Fruit fly (Drosophila melanogaster): ENCODE results near the gene CG31954.

Gene CG31954

dm6 chr2L:3534227-3534842 is 24.4 kb upstream of the CG31954 start (continued):
- peak; percentile 16 for TF ChIP-seq CG8944 (GFP tag; optimal IDR thresholded peaks at IDR 0.05)
- peak; percentile 36 for TF ChIP-seq CG8924 (tag; optimal IDR thresholded peaks at IDR 0.05)
- no peak for TF ChIP-seq CG30020 (tag; optimal IDR thresholded peaks at IDR 0.05)
- TF ChIP-seq CG10979 (tag; optimal IDR thresholded peaks at IDR 0.05) = peak; percentile 68
- TF ChIP-seq gce (GFP tag; IDR thresholded peaks at IDR 0.05) = 0 out of 3 replicates have a peak, but pooled peaks have one; percentile 59
- no peak for TF ChIP-seq bbx (GFP tag; IDR thresholded peaks at IDR 0.05; ENCODE audit: partially characterized antibody)
- TF ChIP-seq CG15479 (GFP tag; optimal IDR thresholded peaks at IDR 0.05) = no peak
- TF ChIP-seq Dek (tag; optimal IDR thresholded peaks at IDR 0.05) = peak; percentile 20
- TF ChIP-seq CG4854 (GFP tag; optimal IDR thresholded peaks at IDR 0.05) = no peak
- no peak; the same call in 1 of the 2 replicates for TF ChIP-seq CG11696 (GFP tag; IDR thresholded peaks at IDR 0.05)
- TF ChIP-seq crp (GFP tag; optimal IDR thresholded peaks at IDR 0.05) = no peak
- peak; percentile 38 for TF ChIP-seq nom (GFP tag; optimal IDR thresholded peaks at IDR 0.05)
- no peak for TF ChIP-seq sc (optimal IDR thresholded peaks at IDR 0.05)
- peak; percentile 5 for TF ChIP-seq sc (GFP tag; optimal IDR thresholded peaks at IDR 0.05)
- peak; percentile 14 for TF ChIP-seq CG4707 (GFP tag; optimal IDR thresholded peaks at IDR 0.05)
- no peak for TF ChIP-seq unc-4 (GFP tag; IDR thresholded peaks at IDR 0.05; ENCODE audit: partially characterized antibody)
- TF ChIP-seq CG3163 (GFP tag; optimal IDR thresholded peaks at IDR 0.05) = no peak
- TF ChIP-seq crc (GFP tag; optimal IDR thresholded peaks at IDR 0.05) = no peak
- peak; percentile 28 for TF ChIP-seq Fer3 (tag; optimal IDR thresholded peaks at IDR 0.05)
- TF ChIP-seq org-1 (GFP tag; optimal IDR thresholded peaks at IDR 0.05) = no peak
- peak; percentile 31 for TF ChIP-seq Hsf (GFP tag; optimal IDR thresholded peaks at IDR 0.05)
- peak; percentile 33 for TF ChIP-seq CG9817 (tag; optimal IDR thresholded peaks at IDR 0.05)
- peak; percentile 6 for TF ChIP-seq tx (GFP tag; optimal IDR thresholded peaks at IDR 0.05)
- TF ChIP-seq CG15269 (tag; optimal IDR thresholded peaks at IDR 0.05) = peak; percentile 63
- TF ChIP-seq CG11695 (GFP tag; IDR thresholded peaks at IDR 0.05) = 0 out of 3 replicates have a peak, but pooled peaks have one; percentile 37
- TF ChIP-seq nmo (GFP tag; optimal IDR thresholded peaks at IDR 0.05) = peak; percentile 64
- peak; percentile 37; the same call in 1 of the 2 replicates for TF ChIP-seq CG32532 (GFP tag; IDR thresholded peaks at IDR 0.05)
- TF ChIP-seq Dref (GFP tag; IDR thresholded peaks at IDR 0.05) = no peak
- peak; percentile 59 for TF ChIP-seq CG8388 (GFP tag; optimal IDR thresholded peaks at IDR 0.05)
- TF ChIP-seq CG6765 (GFP tag; optimal IDR thresholded peaks at IDR 0.05) = no peak
- TF ChIP-seq nau (GFP tag; optimal IDR thresholded peaks at IDR 0.05) = peak; percentile 9
- no peak for TF ChIP-seq da (GFP tag; optimal IDR thresholded peaks at IDR 0.05)
- no peak for TF ChIP-seq MESR4 (GFP tag; optimal IDR thresholded peaks at IDR 0.05)
- TF ChIP-seq CG11085 (GFP tag; IDR thresholded peaks at IDR 0.05) = no peak
- TF ChIP-seq eve (GFP tag; optimal IDR thresholded peaks at IDR 0.05) = no peak
- TF ChIP-seq seq (GFP tag; IDR thresholded peaks at IDR 0.05) = peak; percentile 41; the same call in 1 of the 2 replicates
- peak; percentile 19 for TF ChIP-seq Mes4 (GFP tag; optimal IDR thresholded peaks at IDR 0.05)
- TF ChIP-seq CG1832 (GFP tag; optimal IDR thresholded peaks at IDR 0.05) = peak; percentile 56
- no peak for TF ChIP-seq tll (GFP tag; optimal IDR thresholded peaks at IDR 0.05)
- peak; percentile 50 for TF ChIP-seq Chrac-16 (GFP tag; optimal IDR thresholded peaks at IDR 0.05)
- TF ChIP-seq Antp (GFP tag; optimal IDR thresholded peaks at IDR 0.05) = peak; percentile 56
- no peak for TF ChIP-seq hth (optimal IDR thresholded peaks at IDR 0.05)
- TF ChIP-seq stc (GFP tag; IDR thresholded peaks at IDR 0.05) = peak; percentile 48; the same call in 1 of the 2 replicates
- peak; percentile 56 for TF ChIP-seq tin (GFP tag; optimal IDR thresholded peaks at IDR 0.05)
- TF ChIP-seq E2f2 (GFP tag; IDR thresholded peaks at IDR 0.05) = no peak; the same call in 1 of the 2 replicates
- no peak for TF ChIP-seq grn (GFP tag; optimal IDR thresholded peaks at IDR 0.05)
- TF ChIP-seq CoRest (tag; optimal IDR thresholded peaks at IDR 0.05) = peak; percentile 39
- peak; percentile 7 for TF ChIP-seq CG3407 (GFP tag; optimal IDR thresholded peaks at IDR 0.05)
- TF ChIP-seq CG10274 (GFP tag; optimal IDR thresholded peaks at IDR 0.05) = no peak
- TF ChIP-seq crol (GFP tag; IDR thresholded peaks at IDR 0.05) = no peak; the same call in 1 of the 2 replicates
